Fruit fly (Drosophila melanogaster) whole organism, embryonic: ENCODE measurements around the gene CG42763.

Source experiments
- Ada2b ChIP-seq: fragments of 200-800 bp; sonication (Bioruptor generic); IDR thresholded peaks from 2 replicates; pipeline ENCODE4 v1.3.6; 2022; ENCODE audit warnings: missing biosample characterization, missing genetic modification characterization
- Atf3 ChIP-seq: fragments of 200-800 bp; sonication (Bioruptor generic); optimal IDR thresholded peaks from 3 replicates; lab custom pipeline; 2016; ENCODE audit warnings: missing biosample characterization, missing genetic modification characterization
- CG10431 ChIP-seq: fragments of 200-800 bp; sonication (Bioruptor generic); optimal IDR thresholded peaks from 3 replicates; lab custom pipeline; 2018; ENCODE audit warnings: missing biosample characterization, mild to moderate bottlenecking, missing genetic modification characterization
- CG11560 ChIP-seq: fragments of 200-800 bp; sonication (Bioruptor generic); IDR thresholded peaks from 3 replicates; pipeline ENCODE4 v1.3.6; 2022; ENCODE audit warnings: missing biosample characterization, missing genetic modification characterization
- CG13424 ChIP-seq: fragments of 200-800 bp; sonication (Bioruptor generic); optimal IDR thresholded peaks from 2 replicates; lab custom pipeline; 2019; ENCODE audit warnings: missing biosample characterization, mild to moderate bottlenecking, missing genetic modification characterization, moderate library complexity
- CG15269 ChIP-seq: fragments of 200-800 bp; sonication (Bioruptor generic); optimal IDR thresholded peaks from 2 replicates; lab custom pipeline; 2018; ENCODE audit warnings: missing biosample characterization, mild to moderate bottlenecking, missing genetic modification characterization, moderate library complexity
- CG15479 ChIP-seq: fragments of 200-800 bp; sonication (Bioruptor generic); optimal IDR thresholded peaks from 3 replicates; lab custom pipeline; 2019; ENCODE audit warnings: missing biosample characterization, mild to moderate bottlenecking, missing genetic modification characterization, moderate library complexity
- CG17186 ChIP-seq: fragments of 200-800 bp; sonication (Bioruptor generic); optimal IDR thresholded peaks from 3 replicates; lab custom pipeline; 2017; ENCODE audit warnings: missing biosample characterization, missing genetic modification reagents, missing genetic modification characterization
- CG17802 ChIP-seq: fragments of 200-800 bp; sonication (Bioruptor generic); optimal IDR thresholded peaks from 2 replicates; lab custom pipeline; 2018; ENCODE audit warnings: missing biosample characterization, mild to moderate bottlenecking, missing genetic modification characterization, moderate library complexity
- CG18476 ChIP-seq: fragments of 200-800 bp; sonication (Bioruptor generic); optimal IDR thresholded peaks from 2 replicates; lab custom pipeline; 2016; ENCODE audit warnings: missing biosample characterization, mild to moderate bottlenecking, missing genetic modification characterization
- CG2129 ChIP-seq: fragments of 200-800 bp; sonication (Bioruptor generic); IDR thresholded peaks from 2 replicates; pipeline ENCODE4 v1.3.6; 2022; ENCODE audit warnings: missing biosample characterization, missing genetic modification characterization; ENCODE audit not compliant: partially characterized antibody
- CG2199 ChIP-seq: fragments of 200-800 bp; sonication (Bioruptor generic); IDR thresholded peaks from 3 replicates; pipeline ENCODE4 v1.3.6; 2022; ENCODE audit warnings: missing biosample characterization, missing genetic modification characterization
- CG2712 ChIP-seq: fragments of 200-800 bp; optimal IDR thresholded peaks from 3 replicates; lab custom pipeline; 2019; ENCODE audit warnings: missing biosample characterization, mild to moderate bottlenecking, missing genetic modification characterization, moderate library complexity
- CG3281 ChIP-seq: fragments of 200-800 bp; sonication (Bioruptor generic); optimal IDR thresholded peaks from 3 replicates; lab custom pipeline; 2017; ENCODE audit warnings: missing biosample characterization, mild to moderate bottlenecking, missing genetic modification characterization
- CG4282 ChIP-seq: fragments of 200-800 bp; sonication (Bioruptor generic); optimal IDR thresholded peaks from 2 replicates; lab custom pipeline; 2016; ENCODE audit warnings: missing biosample characterization, missing genetic modification characterization
- CG4404 ChIP-seq: fragments of 200-800 bp; sonication (Bioruptor generic); IDR thresholded peaks from 2 replicates; pipeline ENCODE4 v1.3.6; 2022; ENCODE audit warnings: missing biosample characterization, missing genetic modification characterization
- CG4707 ChIP-seq: fragments of 200-800 bp; sonication (Bioruptor generic); optimal IDR thresholded peaks from 2 replicates; lab custom pipeline; 2018; ENCODE audit warnings: missing biosample characterization, mild to moderate bottlenecking, missing genetic modification characterization, moderate library complexity
- CG6813 ChIP-seq: fragments of 200-800 bp; sonication (Bioruptor generic); optimal IDR thresholded peaks from 2 replicates; lab custom pipeline; 2017; ENCODE audit warnings: missing biosample characterization, missing genetic modification characterization, mild to moderate bottlenecking, moderate library complexity, missing genetic modification reagents
- CG9437 ChIP-seq: fragments of 200-800 bp; sonication (Bioruptor generic); optimal IDR thresholded peaks from 2 replicates; lab custom pipeline; 2018; ENCODE audit warnings: missing biosample characterization, mild to moderate bottlenecking, missing genetic modification characterization
- CG9817 ChIP-seq: fragments of 200-800 bp; sonication (Bioruptor generic); optimal IDR thresholded peaks from 2 replicates; lab custom pipeline; 2018; ENCODE audit warnings: missing biosample characterization, mild to moderate bottlenecking, missing genetic modification characterization, moderate library complexity
- Chrac-16 ChIP-seq: fragments of 200-800 bp; sonication (Bioruptor generic); optimal IDR thresholded peaks from 3 replicates; lab custom pipeline; 2016; ENCODE audit warnings: missing biosample characterization, missing genetic modification characterization
- D19A ChIP-seq: fragments of 200-800 bp; optimal IDR thresholded peaks from 3 replicates; lab custom pipeline; 2019; ENCODE audit warnings: missing biosample characterization, mild to moderate bottlenecking, missing genetic modification characterization, moderate library complexity
- Dad ChIP-seq: fragments of 200-800 bp; sonication (Bioruptor generic); optimal IDR thresholded peaks from 3 replicates; lab custom pipeline; 2016; ENCODE audit warnings: missing biosample characterization, missing genetic modification characterization
- Doc2 ChIP-seq: fragments of 200-800 bp; sonication (Bioruptor generic); IDR thresholded peaks from 2 replicates; pipeline ENCODE4 v1.3.6; 2022; ENCODE audit warnings: missing biosample characterization, missing genetic modification characterization
- Eip74EF ChIP-seq, 2 experiments: fragments of 200-800 bp in 1 of 2; fragments of >200 bp in 1 of 2; sonication (Bioruptor generic) in 1 of 2; optimal IDR thresholded peaks; 2 replicates each; lab custom pipeline; 2017 to 2019; ENCODE audit warnings: missing biosample characterization in 2 of 2, missing genetic modification characterization in 2 of 2, mild to moderate bottlenecking in 1 of 2, moderate library complexity in 1 of 2
- Ets97D ChIP-seq: fragments of 200-800 bp; sonication (Bioruptor generic); optimal IDR thresholded peaks from 3 replicates; lab custom pipeline; 2016; ENCODE audit warnings: missing biosample characterization, missing genetic modification characterization
- HLHmδ ChIP-seq: fragments of 200-800 bp; sonication (Bioruptor generic); optimal IDR thresholded peaks from 2 replicates; lab custom pipeline; 2018; ENCODE audit warnings: missing biosample characterization, mild to moderate bottlenecking, missing genetic modification characterization, moderate library complexity
- Hmr ChIP-seq: fragments of 200-800 bp; sonication (Bioruptor generic); optimal IDR thresholded peaks from 3 replicates; lab custom pipeline; 2017; ENCODE audit warnings: mild to moderate bottlenecking, missing biosample characterization, missing genetic modification reagents, missing genetic modification characterization
- Hmx ChIP-seq: fragments of 200-800 bp; sonication (Bioruptor generic); optimal IDR thresholded peaks from 2 replicates; lab custom pipeline; 2016; ENCODE audit warnings: missing biosample characterization, missing genetic modification characterization
- Kr ChIP-seq: fragments of 200-800 bp; sonication (Bioruptor generic); optimal IDR thresholded peaks from 2 replicates; lab custom pipeline; 2017; ENCODE audit warnings: missing biosample characterization, mild to moderate bottlenecking, missing genetic modification characterization
- Mes4 ChIP-seq: fragments of 200-800 bp; sonication (Bioruptor generic); optimal IDR thresholded peaks from 2 replicates; lab custom pipeline; 2016; ENCODE audit warnings: missing biosample characterization, missing genetic modification characterization
- NFAT ChIP-seq: fragments of 200-800 bp; sonication (Bioruptor generic); IDR thresholded peaks from 2 replicates; pipeline ENCODE4 v1.3.6; 2022; ENCODE audit warnings: missing biosample characterization, missing genetic modification characterization
- Oaz ChIP-seq: fragments of 200-800 bp; sonication (Bioruptor generic); IDR thresholded peaks from 2 replicates; pipeline ENCODE4 v1.3.6; 2022; ENCODE audit warnings: missing biosample characterization, missing genetic modification characterization
- ac ChIP-seq: fragments of 200-800 bp; sonication (Bioruptor generic); optimal IDR thresholded peaks from 3 replicates; lab custom pipeline; 2017; ENCODE audit warnings: missing biosample characterization, mild to moderate bottlenecking, missing genetic modification characterization
- ara ChIP-seq: fragments of 200-800 bp; sonication (Bioruptor generic); IDR thresholded peaks from 2 replicates; pipeline ENCODE4 v1.3.6; 2022; ENCODE audit warnings: missing biosample characterization, missing genetic modification characterization
- az2 ChIP-seq: fragments of 200-800 bp; sonication (Bioruptor generic); optimal IDR thresholded peaks from 3 replicates; lab custom pipeline; 2016; ENCODE audit warnings: missing biosample characterization, missing genetic modification characterization
- cato ChIP-seq: fragments of 200-800 bp; sonication (Bioruptor generic); optimal IDR thresholded peaks from 2 replicates; lab custom pipeline; 2016; ENCODE audit warnings: missing biosample characterization, missing genetic modification characterization, borderline replicate concordance
- chif ChIP-seq, 2 experiments: fragments of 200-800 bp; sonication (Bioruptor generic); optimal IDR thresholded peaks; 3 replicates each; lab custom pipeline; 2016; ENCODE audit warnings: missing biosample characterization in 2 of 2, missing genetic modification characterization in 2 of 2
- crol ChIP-seq: fragments of 200-800 bp; sonication (Bioruptor generic); IDR thresholded peaks from 2 replicates; pipeline ENCODE4 v1.3.6; 2022; ENCODE audit warnings: missing biosample characterization, missing genetic modification characterization
- da ChIP-seq: fragments of 200-800 bp; sonication (Bioruptor generic); optimal IDR thresholded peaks from 2 replicates; lab custom pipeline; 2016; ENCODE audit warnings: missing biosample characterization, missing genetic modification characterization
- emc ChIP-seq: fragments of 200-800 bp; sonication (Bioruptor generic); optimal IDR thresholded peaks from 2 replicates; lab custom pipeline; 2016; ENCODE audit warnings: missing biosample characterization, missing genetic modification characterization
- exex ChIP-seq: fragments of 200-800 bp; sonication (Bioruptor generic); optimal IDR thresholded peaks from 4 replicates; lab custom pipeline; 2018; ENCODE audit warnings: missing biosample characterization, mild to moderate bottlenecking, missing genetic modification characterization, moderate library complexity
- fru ChIP-seq: fragments of >200 bp; optimal IDR thresholded peaks from 2 replicates; lab custom pipeline; 2017
- grn ChIP-seq: fragments of 200-800 bp; sonication (Bioruptor generic); optimal IDR thresholded peaks from 3 replicates; lab custom pipeline; 2017; ENCODE audit warnings: missing biosample characterization, missing genetic modification characterization
- mirr ChIP-seq: fragments of 200-800 bp; sonication (Bioruptor generic); optimal IDR thresholded peaks from 3 replicates; lab custom pipeline; 2018; ENCODE audit warnings: missing biosample characterization, mild to moderate bottlenecking, missing genetic modification characterization
- oc ChIP-seq: fragments of 200-800 bp; sonication (Bioruptor generic); optimal IDR thresholded peaks from 2 replicates; lab custom pipeline; 2018; ENCODE audit warnings: missing biosample characterization, mild to moderate bottlenecking, missing genetic modification characterization, moderate library complexity
- pros ChIP-seq: fragments of 200-800 bp; sonication (Bioruptor generic); optimal IDR thresholded peaks from 3 replicates; lab custom pipeline; 2019; ENCODE audit warnings: missing biosample characterization, mild to moderate bottlenecking, missing genetic modification characterization, moderate library complexity
- run ChIP-seq: fragments of 200-800 bp; sonication (Bioruptor generic); optimal IDR thresholded peaks from 3 replicates; lab custom pipeline; 2018; ENCODE audit warnings: missing biosample characterization, mild to moderate bottlenecking, missing genetic modification characterization
- vnd ChIP-seq: fragments of 200-800 bp; sonication (Bioruptor generic); IDR thresholded peaks from 3 replicates; pipeline ENCODE4 v1.3.6; 2022; ENCODE audit warnings: missing biosample characterization, missing genetic modification characterization; ENCODE audit not compliant: partially characterized antibody
- zen ChIP-seq: fragments of 200-800 bp; sonication (Bioruptor generic); optimal IDR thresholded peaks from 3 replicates; lab custom pipeline; 2018; ENCODE audit warnings: missing biosample characterization, mild to moderate bottlenecking, missing genetic modification characterization, moderate library complexity

The CG42763 gene

dm6 chr2L:8164219-8164618 lies 19.3 kb upstream of the CG42763 start (continued):
- TF ChIP-seq Eip74EF (GFP tag; optimal IDR thresholded peaks at IDR 0.05; lab: Kevin White, UChicago) = peak in 1 of 2 experiments; percentile 55
- TF ChIP-seq CG6813 = peak; percentile 93
- peak; percentile 69 for TF ChIP-seq CG13424 (tag; lab: Kevin White, UChicago)
- TF ChIP-seq CG9437 (GFP tag; lab: Kevin White, UChicago) = peak; percentile 11
- TF ChIP-seq Chrac-16 (GFP tag; lab: Kevin White, UChicago) = no peak
- TF ChIP-seq zen = peak; percentile 53
- TF ChIP-seq CG4282 = peak; percentile 2
- TF ChIP-seq D19A (tag; lab: Kevin White, UChicago) = peak; percentile 68
- no peak for TF ChIP-seq CG2129
- peak; percentile 55 for TF ChIP-seq HLHmδ
- peak; percentile 71 to 79 for TF ChIP-seq chif (GFP tag; optimal IDR thresholded peaks at IDR 0.05; lab: Kevin White, UChicago)
- no peak for TF ChIP-seq CG11560 (tag; lab: Robert Waterston, UW)
- peak; percentile 37 for TF ChIP-seq CG17802 (tag; lab: Kevin White, UChicago)
- peak; percentile 73 for TF ChIP-seq Mes4 (GFP tag; lab: Kevin White, UChicago)
- TF ChIP-seq fru (lab: Kevin White, UChicago) = no peak
- peak; percentile 48 for TF ChIP-seq CG17186
- TF ChIP-seq vnd (GFP tag; lab: Robert Waterston, UW) = no peak
- peak; percentile 12 for TF ChIP-seq Ets97D (GFP tag; lab: Kevin White, UChicago)
- no peak for TF ChIP-seq CG15479 (GFP tag; lab: Kevin White, UChicago)
- peak; percentile 65 for TF ChIP-seq CG15269 (tag; lab: Kevin White, UChicago)
- no peak for TF ChIP-seq Doc2 (GFP tag; lab: Robert Waterston, UW)
- TF ChIP-seq CG4404 (GFP tag; lab: Robert Waterston, UW) = no peak
- TF ChIP-seq Hmr (GFP tag; lab: Kevin White, UChicago) = peak; percentile 81
- TF ChIP-seq CG18476 (GFP tag; lab: Kevin White, UChicago) = peak; percentile 78
- peak; percentile 69 for TF ChIP-seq Atf3 (GFP tag; lab: Kevin White, UChicago)
- TF ChIP-seq cato (GFP tag; lab: Kevin White, UChicago) = peak; percentile 43
- TF ChIP-seq Oaz = no peak

- peak; percentile 29 for TF ChIP-seq Kr (GFP tag; lab: Kevin White, UChicago)
- peak; percentile 4 for TF ChIP-seq CG3281 (GFP tag; lab: Kevin White, UChicago)
- TF ChIP-seq CG6813 = peak; percentile 9
- TF ChIP-seq pros = no peak
- TF ChIP-seq exex (tag; lab: Kevin White, UChicago) = peak; percentile 46
- peak; percentile 2 for TF ChIP-seq da (GFP tag; lab: Kevin White, UChicago)
- TF ChIP-seq mirr (GFP tag; lab: Kevin White, UChicago) = peak; percentile 9
- TF ChIP-seq Dad (GFP tag; lab: Kevin White, UChicago) = no peak
- no peak for TF ChIP-seq CG2712 (tag; lab: Kevin White, UChicago)
- TF ChIP-seq crol (GFP tag; lab: Robert Waterston, UW) = peak; percentile 72
- TF ChIP-seq ara = peak; percentile 13; the same call in 1 of the 2 replicates
- TF ChIP-seq CG9817 (tag; lab: Kevin White, UChicago) = no peak
- TF ChIP-seq ac (GFP tag; lab: Kevin White, UChicago) = peak; percentile 22
- TF ChIP-seq emc (GFP tag; lab: Kevin White, UChicago) = no peak
- peak; percentile 37 for TF ChIP-seq run (tag; lab: Kevin White, UChicago)
- TF ChIP-seq az2 (GFP tag; lab: Kevin White, UChicago) = no peak
- TF ChIP-seq Hmr (GFP tag; lab: Kevin White, UChicago) = peak; percentile 4
- TF ChIP-seq CG2199 (GFP tag; lab: Robert Waterston, UW) = 0 out of 3 replicates have a peak, but pooled peaks have one; percentile 8
- no peak for TF ChIP-seq CG4707 (GFP tag; lab: Kevin White, UChicago)
- TF ChIP-seq grn (GFP tag; lab: Kevin White, UChicago) = peak; percentile 21
- TF ChIP-seq Ada2b = no peak
- no peak for TF ChIP-seq Hmx (GFP tag; lab: Kevin White, UChicago)
- no peak for TF ChIP-seq CG10431 (GFP tag; lab: Kevin White, UChicago)
- peak; percentile 7 for TF ChIP-seq oc (tag; lab: Kevin White, UChicago)
- no peak for TF ChIP-seq NFAT (GFP tag; lab: Robert Waterston, UW)
These were observed 18.8 kb upstream of the CG42763 start for dm6 chr2L:8163588-8164166.
